Worm (Caenorhabditis elegans) whole organism, L1 larva: Measurements from ENCODE around the gene C03G6.17.
A peak's percentile ranks its signal among the peaks of the same experiment; 100 is the strongest.

Experiments
- C34B4.2 ChIP-seq: sonication (generic microtip); optimal IDR thresholded peaks from 2 replicates; lab custom pipeline; 2017; ENCODE audit warnings: mild to moderate bottlenecking, missing genetic modification characterization, missing compliant biosample characterization
- F16B12.6 ChIP-seq: fragments of 150-350 bp; optimal IDR thresholded peaks from 2 replicates; lab custom pipeline; 2014; ENCODE audit warnings: missing biosample characterization, missing genetic modification characterization
- Y116A8C.19 ChIP-seq: sonication (generic microtip); optimal IDR thresholded peaks from 2 replicates; lab custom pipeline; 2016; ENCODE audit warnings: missing compliant biosample characterization, missing genetic modification characterization, borderline replicate concordance
- aha-1 ChIP-seq: fragments of 150-350 bp; optimal IDR thresholded peaks from 2 replicates; lab custom pipeline; 2014; ENCODE audit warnings: missing biosample characterization, missing genetic modification characterization
- alr-1 ChIP-seq: fragments of 200-800 bp; sonication (Bioruptor generic); optimal IDR thresholded peaks from 2 replicates; lab custom pipeline; 2018; ENCODE audit warnings: borderline replicate concordance, mild to moderate bottlenecking, missing genetic modification characterization, missing compliant biosample characterization
- aly-2 ChIP-seq: fragments of 150-350 bp; optimal IDR thresholded peaks from 2 replicates; lab custom pipeline; 2014; ENCODE audit warnings: missing biosample characterization, missing genetic modification characterization
- ama-1 ChIP-seq: fragments of 150-350 bp; optimal IDR thresholded peaks from 2 replicates; lab custom pipeline; 2014
- ceh-90 ChIP-seq: sonication (generic microtip); optimal IDR thresholded peaks from 2 replicates; lab custom pipeline; 2016; ENCODE audit warnings: missing genetic modification characterization, missing compliant biosample characterization
- dpl-1 ChIP-seq, 3 experiments: fragments of 150-350 bp in 2 of 3; sonication (generic microtip) in 1 of 3; optimal IDR thresholded peaks; 2 replicates each; lab custom pipeline; 2014 to 2017; ENCODE audit warnings: missing biosample characterization in 3 of 3, missing genetic modification characterization in 3 of 3, missing genetic modification reagents in 3 of 3
- efl-1 ChIP-seq, 4 experiments: fragments of 150-350 bp; optimal IDR thresholded peaks in 3 of 4; peaks in 1 of 4; 1 replicate in 1 of 4; 2 replicates in 3 of 4; lab custom pipeline; 2014; ENCODE audit warnings: missing biosample characterization in 2 of 4, missing genetic modification characterization in 2 of 4, missing genetic modification reagents in 2 of 4
- efl-3 ChIP-seq: fragments of 200-800 bp; sonication (Bioruptor generic); optimal IDR thresholded peaks from 2 replicates; lab custom pipeline; 2018; ENCODE audit warnings: mild to moderate bottlenecking, missing genetic modification characterization, missing compliant biosample characterization
- egl-13 ChIP-seq: sonication (generic microtip); optimal IDR thresholded peaks from 2 replicates; lab custom pipeline; 2016; ENCODE audit warnings: missing genotype, missing genetic modification reagents, missing genetic modification characterization, missing compliant biosample characterization
- egl-27 ChIP-seq, 2 experiments: fragments of 150-350 bp in 1 of 2; sonication (generic microtip); optimal IDR thresholded peaks; 3 replicates each; lab custom pipeline; 2017 to 2018; ENCODE audit warnings: missing biosample characterization in 2 of 2, missing genetic modification characterization in 2 of 2, missing genetic modification reagents in 2 of 2
- elt-2 ChIP-seq: sonication (generic microtip); optimal IDR thresholded peaks from 2 replicates; lab custom pipeline; 2016; ENCODE audit warnings: missing genetic modification characterization, mild to moderate bottlenecking, inconsistent platforms, missing compliant biosample characterization, missing genetic modification reagents
- elt-3 ChIP-seq, 6 experiments: fragments of 150-350 bp in 1 of 6; sonication (generic microtip); optimal IDR thresholded peaks; 2 replicates each; lab custom pipeline; 2017 to 2018; ENCODE audit warnings: missing biosample characterization in 6 of 6, missing genetic modification characterization in 6 of 6, inconsistent platforms in 1 of 6
- ets-5 ChIP-seq: fragments of 200-800 bp; sonication (Bioruptor generic); IDR thresholded peaks from 2 replicates; pipeline ENCODE4 v1.3.6; 2022; ENCODE audit warnings: missing genetic modification characterization, missing compliant biosample characterization
- fkh-8 ChIP-seq: sonication (generic microtip); optimal IDR thresholded peaks from 2 replicates; lab custom pipeline; 2016; ENCODE audit warnings: mild to moderate bottlenecking, missing genetic modification characterization, missing compliant biosample characterization
- hlh-17 ChIP-seq: fragments of 200-800 bp; sonication (Bioruptor generic); optimal IDR thresholded peaks from 2 replicates; lab custom pipeline; 2018; ENCODE audit warnings: missing genetic modification characterization, mild to moderate bottlenecking, missing compliant biosample characterization, moderate library complexity, borderline replicate concordance
- hpl-2 ChIP-seq: fragments of 150-350 bp; optimal IDR thresholded peaks from 2 replicates; lab custom pipeline; 2014; ENCODE audit warnings: missing biosample characterization, missing genetic modification reagents, missing genetic modification characterization
- jun-1 ChIP-seq: fragments of 150-350 bp; optimal IDR thresholded peaks from 2 replicates; lab custom pipeline; 2014; ENCODE audit warnings: missing biosample characterization, missing genetic modification reagents, missing genetic modification characterization
- lin-13 ChIP-seq: fragments of 150-350 bp; optimal IDR thresholded peaks from 2 replicates; lab custom pipeline; 2014; ENCODE audit warnings: missing biosample characterization, missing genetic modification reagents, missing genetic modification characterization
- lin-14 ChIP-seq: fragments of 200-800 bp; sonication (Bioruptor generic); optimal IDR thresholded peaks from 2 replicates; lab custom pipeline; 2018; ENCODE audit warnings: mild to moderate bottlenecking, missing genetic modification characterization, moderate library complexity, missing compliant biosample characterization
- lir-3 ChIP-seq: sonication (generic microtip); optimal IDR thresholded peaks from 2 replicates; lab custom pipeline; 2016; ENCODE audit warnings: mild to moderate bottlenecking, missing genetic modification characterization, moderate library complexity, missing compliant biosample characterization; ENCODE audit not compliant: poor library complexity
- lsy-2 ChIP-seq, 2 experiments: fragments of 150-350 bp; optimal IDR thresholded peaks; 2 replicates each; lab custom pipeline; 2014; ENCODE audit warnings: missing biosample characterization in 2 of 2, missing genetic modification characterization in 2 of 2
- mef-2 ChIP-seq: fragments of 150-350 bp; optimal IDR thresholded peaks from 2 replicates; lab custom pipeline; 2014; ENCODE audit warnings: missing biosample characterization, missing genetic modification characterization
- nhr-77 ChIP-seq: fragments of 150-350 bp; optimal IDR thresholded peaks from 2 replicates; lab custom pipeline; 2014; ENCODE audit warnings: missing biosample characterization, missing genetic modification characterization
- nhr-90 ChIP-seq: sonication (generic microtip); optimal IDR thresholded peaks from 2 replicates; lab custom pipeline; 2016; ENCODE audit warnings: mild to moderate bottlenecking, missing genetic modification characterization, missing compliant biosample characterization; ENCODE audit not compliant: poor library complexity
- skn-1 ChIP-seq: fragments of 150-350 bp; optimal IDR thresholded peaks from 2 replicates; lab custom pipeline; 2014; ENCODE audit warnings: missing biosample characterization, missing genetic modification characterization
- sup-37 ChIP-seq: fragments of 200-800 bp; sonication (Bioruptor generic); optimal IDR thresholded peaks from 2 replicates; lab custom pipeline; 2018; ENCODE audit warnings: mild to moderate bottlenecking, missing genetic modification characterization, missing compliant biosample characterization
- swsn-7 ChIP-seq: sonication (generic microtip); optimal IDR thresholded peaks from 2 replicates; lab custom pipeline; 2016; ENCODE audit warnings: missing genetic modification characterization, missing compliant biosample characterization
- tlp-1 ChIP-seq: fragments of 150-350 bp; optimal IDR thresholded peaks from 2 replicates; lab custom pipeline; 2014; ENCODE audit warnings: missing biosample characterization, missing genetic modification characterization
- unc-30 ChIP-seq: sonication (generic microtip); optimal IDR thresholded peaks from 2 replicates; lab custom pipeline; 2017; ENCODE audit warnings: missing biosample characterization, missing genetic modification characterization
- unc-62 ChIP-seq: fragments of 150-350 bp; optimal IDR thresholded peaks from 2 replicates; lab custom pipeline; 2014; ENCODE audit warnings: missing biosample characterization, missing genetic modification reagents, missing genetic modification characterization
- unc-98 ChIP-seq: fragments of 200-800 bp; sonication (Bioruptor generic); IDR thresholded peaks from 2 replicates; pipeline ENCODE4 v1.3.6; 2022; ENCODE audit warnings: missing genetic modification characterization, missing compliant biosample characterization
- vab-15 ChIP-seq: sonication (generic microtip); optimal IDR thresholded peaks from 2 replicates; lab custom pipeline; 2017; ENCODE audit warnings: missing genotype, mild to moderate bottlenecking, missing genetic modification characterization, missing compliant biosample characterization
- zag-1 ChIP-seq: fragments of 150-350 bp; optimal IDR thresholded peaks from 2 replicates; lab custom pipeline; 2014; ENCODE audit warnings: missing biosample characterization, missing genetic modification characterization
- ztf-4 ChIP-seq: fragments of 150-350 bp; optimal IDR thresholded peaks from 2 replicates; lab custom pipeline; 2014; ENCODE audit warnings: missing biosample characterization, missing genetic modification characterization

Gene C03G6.17

ce11 chrV:7411695-7412094 is 30.8 kb upstream of the C03G6.17 start, which contains the start of gene str-41:
Gene str-41 (plus strand): TSS chrV:7411995.
- no peak for TF ChIP-seq efl-1 (optimal IDR thresholded peaks at IDR 0.05; lab: Kevin White, UChicago)
- TF ChIP-seq efl-1 (GFP tag; optimal IDR thresholded peaks at IDR 0.05 in 1 of 2; lab: Kevin White, UChicago), result peak in 1 of 2 experiments; percentile 13
- TF ChIP-seq ets-5 (GFP tag; lab: Robert Waterston, UW), result no peak

- TF ChIP-seq tlp-1 (tag; lab: Kevin White, UChicago) (no peak), efl-3 (GFP tag; lab: Kevin White, UChicago) (no peak), elt-3 (tag; optimal IDR thresholded peaks at IDR 0.05; lab: Kevin White, UChicago) (no peak), mef-2 (tag; lab: Kevin White, UChicago) (no peak), unc-30 (tag; lab: Kevin White, UChicago) (no peak), fkh-8 (tag; lab: Kevin White, UChicago) (no peak), lin-13 (GFP tag; lab: Kevin White, UChicago) (no peak), nhr-77 (tag; lab: Kevin White, UChicago) (no peak), ama-1 (lab: Kevin White, UChicago) (no peak), unc-98 (no peak), Y116A8C.19 (tag; lab: Kevin White, UChicago) (no peak), lsy-2 (tag; optimal IDR thresholded peaks at IDR 0.05; lab: Kevin White, UChicago) (no peak), F16B12.6 (tag; lab: Kevin White, UChicago) (no peak), nhr-90 (tag; lab: Kevin White, UChicago) (no peak), ceh-90 (tag; lab: Kevin White, UChicago) (no peak)
Observed at ce11 chrV:7409599-7409998, 28.7 kb upstream of the C03G6.17 start, which contains the start of gene R13D7.2. Gene R13D7.2 (plus strand): TSS chrV:7409899.

ce11 chrV:7408520-7408919 is 27.6 kb upstream of the C03G6.17 start, which contains the start of gene srt-6:
Gene srt-6 (minus strand): TSS chrV:7408814.
- TF ChIP-seq vab-15 (tag; lab: Kevin White, UChicago) (no peak), C34B4.2 (tag; lab: Kevin White, UChicago) (no peak), unc-98 (no peak), sup-37 (GFP tag; lab: Kevin White, UChicago) (no peak), elt-2 (tag; lab: Kevin White, UChicago) (no peak), aha-1 (tag; lab: Kevin White, UChicago) (no peak), alr-1 (tag; lab: Kevin White, UChicago) (no peak), unc-62 (GFP tag; lab: Kevin White, UChicago) (no peak), jun-1 (tag; lab: Kevin White, UChicago) (no peak)

- no peak for TF ChIP-seq swsn-7 (tag; lab: Kevin White, UChicago)
- no peak for TF ChIP-seq egl-13 (tag; lab: Kevin White, UChicago)
- no peak for TF ChIP-seq aha-1 (tag; lab: Kevin White, UChicago)
- no peak for TF ChIP-seq dpl-1 (GFP tag; optimal IDR thresholded peaks at IDR 0.05; lab: Kevin White, UChicago)
- TF ChIP-seq skn-1, result no peak
- TF ChIP-seq hlh-17 (GFP tag; lab: Kevin White, UChicago), result no peak
- TF ChIP-seq C34B4.2 (tag; lab: Kevin White, UChicago), result no peak
- TF ChIP-seq ztf-4, result no peak
- no peak for TF ChIP-seq egl-27 (tag; optimal IDR thresholded peaks at IDR 0.05; lab: Kevin White, UChicago)
- TF ChIP-seq lin-14 (GFP tag; lab: Kevin White, UChicago), result no peak
- no peak for TF ChIP-seq zag-1
- TF ChIP-seq aly-2 (tag; lab: Kevin White, UChicago), result no peak
- TF ChIP-seq hpl-2, result no peak
- no peak for TF ChIP-seq lir-3 (tag; lab: Kevin White, UChicago)
- TF ChIP-seq F16B12.6 (tag; lab: Kevin White, UChicago), result no peak
Observed at ce11 chrV:7403501-7403900, 22.6 kb upstream of the C03G6.17 start.
